Worm (Caenorhabditis elegans) whole organism, dauer: ENCODE measurements around the gene lact-1.

Experiments
- unc-62 ChIP-seq: sonication (generic microtip); optimal IDR thresholded peaks from 2 replicates; lab custom pipeline; 2017; ENCODE audit warnings: missing biosample characterization, missing genetic modification reagents, missing genetic modification characterization

lact-1 gene

ce11 chrX:7230877-7231276, 29.3 kb downstream of the lact-1 start:
- TF ChIP-seq unc-62 (GFP tag; lab: Kevin White, UChicago) = no peak

- TF ChIP-seq unc-62 (GFP tag; lab: Kevin White, UChicago) = no peak
These were observed 29.9 kb downstream of the lact-1 start for ce11 chrX:7230321-7230720.

- no peak for TF ChIP-seq unc-62 (GFP tag; lab: Kevin White, UChicago)
These were observed 30.8 kb downstream of the lact-1 start for ce11 chrX:7229357-7229756.

- no peak for TF ChIP-seq unc-62 (GFP tag; lab: Kevin White, UChicago)
These were observed 35.1 kb downstream of the lact-1 start for ce11 chrX:7225028-7225427.

ce11 chrX:7224510-7224909, 35.7 kb downstream of the lact-1 start:
- TF ChIP-seq unc-62 (GFP tag; lab: Kevin White, UChicago) = no peak

ce11 chrX:7222383-7222782, 37.8 kb downstream of the lact-1 start:
- no peak for TF ChIP-seq unc-62 (GFP tag; lab: Kevin White, UChicago)

- TF ChIP-seq unc-62 (GFP tag; lab: Kevin White, UChicago) = no peak
These were observed 40.0 kb downstream of the lact-1 start for ce11 chrX:7220209-7220608.

ce11 chrX:7217704-7218479, 42.3 kb downstream of the lact-1 start, which contains the start of gene syd-9:
TSS of gene syd-9 (plus strand) at chrX:7218097.
- no peak for TF ChIP-seq unc-62 (GFP tag; lab: Kevin White, UChicago)

- TF ChIP-seq unc-62 (GFP tag; lab: Kevin White, UChicago) = no peak
These were observed 48.8 kb downstream of the lact-1 start, which contains the start of gene spp-22 for ce11 chrX:7211405-7211804. TSS of gene spp-22 (plus strand) at chrX:7211705.

ce11 chrX:7210467-7211107, 49.6 kb downstream of the lact-1 start:
- no peak for TF ChIP-seq unc-62 (GFP tag; lab: Kevin White, UChicago)

ce11 chrX:7209151-7209550, 51.0 kb downstream of the lact-1 start:
- TF ChIP-seq unc-62 (GFP tag; lab: Kevin White, UChicago) = no peak
